Worm (Caenorhabditis elegans) whole organism, L4 larva: ENCODE results near the gene K03B4.1.
A peak's percentile ranks its signal among the peaks of the same experiment; 100 is the strongest.

Source experiments
- R02D3.7 ChIP-seq: fragments of 150-350 bp; sonication (generic microtip); optimal IDR thresholded peaks from 3 replicates; lab custom pipeline; 2014; ENCODE audit warnings: missing biosample characterization, missing genetic modification characterization
- T26A8.4 ChIP-seq: fragments of 200-800 bp; sonication (Bioruptor generic); IDR thresholded peaks from 2 replicates; pipeline ENCODE4 v1.3.6; 2022; ENCODE audit warnings: missing genetic modification characterization, missing compliant biosample characterization
- Y75B8A.6 ChIP-seq: fragments of 200-800 bp; sonication (Bioruptor generic); IDR thresholded peaks from 2 replicates; pipeline ENCODE4 v1.3.6; 2022; ENCODE audit warnings: missing genetic modification reagents, missing genetic modification characterization, missing compliant biosample characterization
- aly-2 ChIP-seq: sonication (generic microtip); optimal IDR thresholded peaks from 2 replicates; lab custom pipeline; 2018; ENCODE audit warnings: missing biosample characterization, missing genetic modification characterization
- ama-1 ChIP-seq: fragments of 150-350 bp; optimal IDR thresholded peaks from 2 replicates; lab custom pipeline; 2014; ENCODE audit warnings: inconsistent platforms, mixed read lengths
- attf-4 ChIP-seq: sonication (generic microtip); optimal IDR thresholded peaks from 3 replicates; lab custom pipeline; 2017; ENCODE audit warnings: missing biosample characterization, missing genetic modification characterization
- ceh-28 ChIP-seq: fragments of 150-350 bp; optimal IDR thresholded peaks from 2 replicates; lab custom pipeline; 2014; ENCODE audit warnings: missing biosample characterization, missing genetic modification reagents, missing genetic modification characterization
- ceh-32 ChIP-seq: sonication (generic microtip); optimal IDR thresholded peaks from 2 replicates; lab custom pipeline; 2016; ENCODE audit warnings: mild to moderate bottlenecking, missing genetic modification characterization, missing compliant biosample characterization; ENCODE audit not compliant: poor library complexity
- daf-16 ChIP-seq, 3 experiments: sonication (generic microtip); optimal IDR thresholded peaks; 2 replicates each; lab custom pipeline; 2016 to 2017; ENCODE audit warnings: missing genetic modification characterization in 3 of 3, missing genetic modification reagents in 3 of 3, mild to moderate bottlenecking in 2 of 3, missing compliant biosample characterization in 2 of 3, missing biosample characterization in 1 of 3, moderate library complexity in 1 of 3
- dmd-6 ChIP-seq: fragments of 200-800 bp; sonication (Bioruptor generic); IDR thresholded peaks from 2 replicates; pipeline ENCODE4 v1.3.6; 2022; ENCODE audit warnings: missing genetic modification reagents, missing genetic modification characterization, missing compliant biosample characterization
- duxl-1 ChIP-seq: sonication (generic microtip); optimal IDR thresholded peaks from 2 replicates; lab custom pipeline; 2016; ENCODE audit warnings: mild to moderate bottlenecking, missing genetic modification characterization, moderate library complexity, missing compliant biosample characterization; ENCODE audit not compliant: poor library complexity
- dve-1 ChIP-seq: sonication (generic microtip); optimal IDR thresholded peaks from 2 replicates; lab custom pipeline; 2017; ENCODE audit warnings: antibody characterized with exemption, mild to moderate bottlenecking, missing genetic modification characterization, missing compliant biosample characterization; ENCODE audit not compliant: insufficient read depth
- fkh-10 ChIP-seq: fragments of 150-350 bp; optimal IDR thresholded peaks from 2 replicates; lab custom pipeline; 2014; ENCODE audit warnings: missing biosample characterization, missing genetic modification reagents, missing genetic modification characterization
- fos-1 ChIP-seq: fragments of 150-350 bp; optimal IDR thresholded peaks from 2 replicates; lab custom pipeline; 2014; ENCODE audit warnings: missing biosample characterization, missing genetic modification characterization
- hlh-11 ChIP-seq: fragments of 200-800 bp; sonication (Bioruptor generic); optimal IDR thresholded peaks from 2 replicates; lab custom pipeline; 2018; ENCODE audit warnings: mild to moderate bottlenecking, missing genetic modification characterization, missing compliant biosample characterization
- hlh-30 ChIP-seq: sonication (generic microtip); optimal IDR thresholded peaks from 2 replicates; lab custom pipeline; 2017; ENCODE audit warnings: antibody characterized with exemption, mild to moderate bottlenecking, missing genetic modification characterization, missing compliant biosample characterization; ENCODE audit not compliant: insufficient read depth
- lsy-2 ChIP-seq, 2 experiments: fragments of 150-350 bp in 1 of 2; sonication (generic microtip) in 1 of 2; optimal IDR thresholded peaks; 2 replicates each; lab custom pipeline; 2014 to 2017; ENCODE audit warnings: missing biosample characterization in 2 of 2, missing genetic modification characterization in 2 of 2
- mdl-1 ChIP-seq, 2 experiments: fragments of 150-350 bp in 1 of 2; sonication (generic microtip) in 1 of 2; optimal IDR thresholded peaks; 2 replicates each; lab custom pipeline; 2014 to 2017; ENCODE audit warnings: missing biosample characterization in 2 of 2, missing genetic modification characterization in 2 of 2
- mep-1 ChIP-seq: fragments of 150-350 bp; sonication (generic microtip); optimal IDR thresholded peaks from 3 replicates; lab custom pipeline; 2014; ENCODE audit warnings: missing biosample characterization, missing genetic modification characterization
- mxl-3 ChIP-seq: fragments of 200-800 bp; sonication (Bioruptor generic); optimal IDR thresholded peaks from 2 replicates; lab custom pipeline; 2018; ENCODE audit warnings: mild to moderate bottlenecking, missing genetic modification characterization, missing compliant biosample characterization
- nhr-10 ChIP-seq: fragments of 150-350 bp; optimal IDR thresholded peaks from 2 replicates; lab custom pipeline; 2014; ENCODE audit warnings: missing biosample characterization, missing genetic modification characterization
- nhr-102 ChIP-seq: sonication (generic microtip); optimal IDR thresholded peaks from 2 replicates; lab custom pipeline; 2016; ENCODE audit warnings: mild to moderate bottlenecking, missing genetic modification characterization, moderate library complexity, missing compliant biosample characterization
- nhr-28 ChIP-seq: fragments of 150-350 bp; optimal IDR thresholded peaks from 2 replicates; lab custom pipeline; 2014; ENCODE audit warnings: missing biosample characterization, missing genetic modification characterization
- nhr-48 ChIP-seq: sonication (generic microtip); optimal IDR thresholded peaks from 2 replicates; lab custom pipeline; 2016; ENCODE audit warnings: mild to moderate bottlenecking, missing genetic modification characterization, missing compliant biosample characterization
- pha-4 ChIP-seq, 2 experiments: fragments of 150-350 bp in 1 of 2; fragments of 200-800 bp in 1 of 2; sonication (Bioruptor generic) in 1 of 2; IDR thresholded peaks in 1 of 2; optimal IDR thresholded peaks in 1 of 2; 2 replicates each; pipeline versions ENCODE4 v1.3.6 to Lab custom; 2014 to 2022; ENCODE audit warnings: missing genetic modification characterization in 2 of 2, missing genetic modification reagents in 2 of 2, missing biosample characterization in 1 of 2, missing compliant biosample characterization in 1 of 2
- php-3 ChIP-seq: fragments of 200-800 bp; sonication (Bioruptor generic); IDR thresholded peaks from 2 replicates; pipeline ENCODE4 v1.3.6; 2022; ENCODE audit warnings: missing genetic modification reagents, missing genetic modification characterization, missing compliant biosample characterization
- pqm-1 ChIP-seq: sonication (generic microtip); optimal IDR thresholded peaks from 2 replicates; lab custom pipeline; 2017; ENCODE audit warnings: missing biosample characterization, missing genetic modification characterization
- saeg-2 ChIP-seq: fragments of 200-800 bp; sonication (Bioruptor generic); IDR thresholded peaks from 2 replicates; pipeline ENCODE4 v1.3.6; 2022; ENCODE audit warnings: missing genetic modification reagents, missing genetic modification characterization, missing compliant biosample characterization
- sdz-12 ChIP-seq: fragments of 200-800 bp; sonication (Bioruptor generic); optimal IDR thresholded peaks from 2 replicates; lab custom pipeline; 2018; ENCODE audit warnings: mild to moderate bottlenecking, missing genetic modification characterization, missing compliant biosample characterization
- spr-3 ChIP-seq: fragments of 200-800 bp; sonication (Bioruptor generic); optimal IDR thresholded peaks from 2 replicates; lab custom pipeline; 2018; ENCODE audit warnings: mild to moderate bottlenecking, missing genetic modification characterization, missing compliant biosample characterization
- tra-1 ChIP-seq: fragments of 200-800 bp; sonication (Bioruptor generic); IDR thresholded peaks from 2 replicates; pipeline ENCODE4 v1.3.6; 2022; ENCODE audit warnings: missing genetic modification reagents, missing genetic modification characterization, missing compliant biosample characterization
- unc-39 ChIP-seq: sonication (generic microtip); optimal IDR thresholded peaks from 2 replicates; lab custom pipeline; 2017; ENCODE audit warnings: missing biosample characterization, missing genetic modification characterization
- zfp-2 ChIP-seq: sonication (generic microtip); optimal IDR thresholded peaks from 2 replicates; lab custom pipeline; 2016; ENCODE audit warnings: mild to moderate bottlenecking, missing genetic modification characterization, missing compliant biosample characterization
- ztf-7 ChIP-seq: fragments of 150-350 bp; optimal IDR thresholded peaks from 2 replicates; lab custom pipeline; 2014; ENCODE audit warnings: missing biosample characterization, missing genetic modification characterization

The K03B4.1 gene

DNA sequence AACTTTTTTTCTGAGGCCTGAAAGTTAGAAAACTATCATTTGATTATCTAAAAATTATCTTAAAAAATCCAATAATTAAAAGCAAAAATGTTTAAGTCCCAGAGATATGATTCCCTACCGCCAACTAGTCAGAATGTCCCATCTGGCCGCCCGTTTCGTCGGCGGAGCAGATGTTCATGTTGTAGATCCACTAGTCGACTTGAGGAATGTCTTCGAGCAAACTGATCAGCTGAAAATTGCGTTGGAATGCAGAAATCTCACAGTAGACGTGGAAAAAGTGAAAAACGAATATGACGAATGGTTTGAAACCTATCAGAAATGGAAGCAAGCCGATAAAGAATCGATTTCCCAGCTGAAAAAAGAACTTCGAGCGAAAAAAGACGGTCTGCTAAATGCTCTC lies at the start of gene K03B4.1:
Gene K03B4.1 (plus strand): TSS at position 97 of the 400 bp plus-strand sequence.
- TF ChIP-seq T26A8.4 (GFP tag; lab: Robert Waterston, UW) (peak; percentile 30; the same call in 1 of the 2 replicates), mdl-1 (tag; optimal IDR thresholded peaks at IDR 0.05; lab: Kevin White, UChicago) (no peak), unc-39 (tag; lab: Kevin White, UChicago) (no peak), dve-1 (tag; lab: Kevin White, UChicago) (no peak), ztf-7 (tag; lab: Kevin White, UChicago) (no peak), fkh-10 (GFP tag; lab: Kevin White, UChicago) (no peak), spr-3 (GFP tag; lab: Kevin White, UChicago) (no peak), saeg-2 (GFP tag; lab: Robert Waterston, UW) (0 out of 2 replicates have a peak, but pooled peaks have one; percentile 30), lsy-2 (tag; optimal IDR thresholded peaks at IDR 0.05; lab: Kevin White, UChicago) (peak in 1 of 2 experiments; percentile 14), pha-4 (GFP tag; IDR thresholded peaks at IDR 0.05; lab: Robert Waterston, UW) (no peak), pha-4 (tag; optimal IDR thresholded peaks at IDR 0.05; lab: Kevin White, UChicago) (no peak), nhr-102 (peak; percentile 11), aly-2 (no peak), fos-1 (tag; lab: Kevin White, UChicago) (no peak), sdz-12 (GFP tag; lab: Kevin White, UChicago) (peak; percentile 72), daf-16 (GFP tag; optimal IDR thresholded peaks at IDR 0.05; lab: Kevin White, UChicago) (no peak), daf-16 (tag; optimal IDR thresholded peaks at IDR 0.05; lab: Kevin White, UChicago) (no peak), ama-1 (lab: Kevin White, UChicago) (peak; percentile 42), hlh-11 (tag; lab: Kevin White, UChicago) (no peak), Y75B8A.6 (GFP tag; lab: Robert Waterston, UW) (no peak)

- no peak for TF ChIP-seq zfp-2 (tag; lab: Kevin White, UChicago)
- TF ChIP-seq nhr-48 (tag; lab: Kevin White, UChicago), result no peak
- peak; percentile 49 for TF ChIP-seq pqm-1 (tag; lab: Kevin White, UChicago)
- no peak for TF ChIP-seq aly-2
- peak; percentile 63 for TF ChIP-seq nhr-28 (tag; lab: Kevin White, UChicago)
- TF ChIP-seq duxl-1 (tag; lab: Kevin White, UChicago), result no peak
- no peak for TF ChIP-seq R02D3.7 (tag; lab: Kevin White, UChicago)
- peak; percentile 58 for TF ChIP-seq hlh-30 (tag; lab: Kevin White, UChicago)
- TF ChIP-seq ceh-32 (tag; lab: Kevin White, UChicago), result no peak
- TF ChIP-seq mxl-3 (GFP tag; lab: Kevin White, UChicago), result no peak
- no peak for TF ChIP-seq attf-4 (tag; lab: Kevin White, UChicago)
- no peak; the same call in 1 of the 2 replicates for TF ChIP-seq dmd-6 (GFP tag; lab: Robert Waterston, UW)
- peak; percentile 14 for TF ChIP-seq hlh-11 (tag; lab: Kevin White, UChicago)
- peak; percentile 23 for TF ChIP-seq mep-1 (tag; lab: Kevin White, UChicago)
- no peak for TF ChIP-seq tra-1
- peak; percentile 64 for TF ChIP-seq dve-1 (tag; lab: Kevin White, UChicago)
- no peak for TF ChIP-seq daf-16 (GFP tag; optimal IDR thresholded peaks at IDR 0.05; lab: Kevin White, UChicago)
- peak; percentile 69 for TF ChIP-seq daf-16 (tag; optimal IDR thresholded peaks at IDR 0.05; lab: Kevin White, UChicago)
- no peak for TF ChIP-seq sdz-12 (GFP tag; lab: Kevin White, UChicago)
Measured at ce11 chrV:4640501-4641150, 48.5 kb upstream of the K03B4.1 start.

DNA sequence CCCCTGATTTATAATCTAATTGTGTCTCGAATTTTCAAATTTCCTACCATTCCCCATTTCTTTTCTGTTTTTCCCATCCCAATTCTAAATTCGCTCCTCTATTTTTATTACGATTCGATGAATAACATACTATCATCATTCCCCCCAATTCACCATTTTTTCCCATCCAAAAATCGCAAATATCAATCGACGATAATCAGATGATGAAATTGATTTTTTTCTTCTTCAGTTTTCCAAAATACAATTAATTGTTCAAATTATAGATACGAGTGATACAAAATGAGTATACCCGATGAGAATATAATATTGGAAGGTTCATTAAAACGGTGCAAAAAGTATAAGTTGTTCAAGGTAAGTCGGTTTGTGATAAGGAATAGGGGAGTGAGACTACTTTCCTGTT lies 46.4 kb upstream of the K03B4.1 start, which contains the start of gene soc-1:
Gene soc-1 (plus strand): TSS at position 262 of the 400 bp plus-strand sequence.
- peak; percentile 8 for TF ChIP-seq dve-1 (tag; lab: Kevin White, UChicago)
- no peak for TF ChIP-seq ceh-28 (tag; lab: Kevin White, UChicago)
- no peak for TF ChIP-seq php-3 (GFP tag; lab: Robert Waterston, UW)
- no peak for TF ChIP-seq nhr-10 (tag; lab: Kevin White, UChicago)
- TF ChIP-seq ztf-7 (tag; lab: Kevin White, UChicago), result peak; percentile 76
